Worm (Caenorhabditis elegans): Measurements from ENCODE around the gene C17F4.11.

ce11 chrII:3248043-3248718 lies 10.9 kb downstream of the C17F4.11 start, which contains the start of the genes fbxc-50 and C17F4.2:
- no peak for TF ChIP-seq ama-1 (optimal IDR thresholded peaks at IDR 0.05)
- TF ChIP-seq lin-15B (tag; optimal IDR thresholded peaks at IDR 0.05): no peak
- no peak for TF ChIP-seq unc-130 (GFP tag; optimal IDR thresholded peaks at IDR 0.05)
- no peak for TF ChIP-seq nhr-6 (tag; optimal IDR thresholded peaks at IDR 0.05)
- no peak for TF ChIP-seq fos-1 (tag; optimal IDR thresholded peaks at IDR 0.05)
- no peak for TF ChIP-seq lir-3 (tag; optimal IDR thresholded peaks at IDR 0.05)
- TF ChIP-seq daf-12 (tag; optimal IDR thresholded peaks at IDR 0.05): no peak
- TF ChIP-seq nhr-76 (tag; optimal IDR thresholded peaks at IDR 0.05): no peak
- no peak for TF ChIP-seq nhr-237 (tag; optimal IDR thresholded peaks at IDR 0.05)
- TF ChIP-seq lin-39 (tag; optimal IDR thresholded peaks at IDR 0.05): no peak

All from whole organism, L4 larva.